Worm (Caenorhabditis elegans): ENCODE results near the gene mfsd-6.

mfsd-6 gene

DNA sequence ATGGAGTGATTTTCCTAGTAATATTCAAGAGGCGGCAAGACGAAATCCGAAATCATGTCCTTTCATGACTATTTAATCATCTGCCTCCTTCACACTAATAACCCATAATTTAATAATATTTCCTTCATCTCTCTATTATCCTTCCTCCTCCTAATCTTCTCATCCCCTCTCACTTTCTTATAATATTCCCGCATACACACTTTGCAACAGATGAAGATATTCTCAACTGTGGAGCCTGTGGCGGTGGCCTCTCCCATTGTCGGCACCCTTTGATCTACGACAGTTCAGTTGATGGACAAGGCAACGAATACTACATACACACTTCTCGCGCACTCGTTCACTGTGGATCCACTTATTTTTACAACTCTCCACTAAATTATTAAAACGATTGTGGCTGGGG lies 20.6 kb downstream of the mfsd-6 start:
- TF ChIP-seq tbx-9 (tag; optimal IDR thresholded peaks at IDR 0.05; ENCODE audit: borderline replicate concordance) (no peak), nfya-1 (tag; optimal IDR thresholded peaks at IDR 0.05; ENCODE audit: borderline replicate concordance, insufficient read depth) (no peak), dox-1 (GFP tag; IDR thresholded peaks at IDR 0.05) (no peak), madf-3 (GFP tag; IDR thresholded peaks at IDR 0.05) (no peak), ceh-58 (GFP tag; IDR thresholded peaks at IDR 0.05) (no peak), F33H1.4 (GFP tag; IDR thresholded peaks at IDR 0.05) (no peak), die-1 (tag; optimal IDR thresholded peaks at IDR 0.05) (no peak), aptf-2 (GFP tag; conservative IDR thresholded peaks at IDR 0.05) (no peak), nhr-90 (tag; optimal IDR thresholded peaks at IDR 0.05) (no peak), F55B11.4 (tag; optimal IDR thresholded peaks at IDR 0.05; ENCODE audit: borderline replicate concordance, insufficient read depth) (no peak)

ce11 chrIII:7557930-7558470 lies 21.2 kb downstream of the mfsd-6 start:
- TF ChIP-seq F22D6.2 (tag; optimal IDR thresholded peaks at IDR 0.05) (no peak), nfyb-1 (GFP tag; IDR thresholded peaks at IDR 0.05) (no peak), hlh-12 (tag; optimal IDR thresholded peaks at IDR 0.05) (no peak), rpc-1 (optimal IDR thresholded peaks at IDR 0.05) (no peak), rpc-1 (tag; optimal IDR thresholded peaks at IDR 0.05) (no peak), attf-5 (GFP tag; optimal IDR thresholded peaks at IDR 0.05) (no peak), ama-1 (optimal IDR thresholded peaks at IDR 0.05) (no peak), ama-1 (GFP tag; optimal IDR thresholded peaks at IDR 0.05) (no peak), Y53G8AR.9 (GFP tag; conservative IDR thresholded peaks at IDR 0.05) (no peak), efl-1 (GFP tag; optimal IDR thresholded peaks at IDR 0.05) (no peak), ceh-79 (tag; optimal IDR thresholded peaks at IDR 0.05) (no peak), ztf-26 (tag; optimal IDR thresholded peaks at IDR 0.05) (no peak), unc-62 (GFP tag; optimal IDR thresholded peaks at IDR 0.05) (no peak), attf-3 (GFP tag; conservative IDR thresholded peaks at IDR 0.05) (no peak), mel-28 (tag; optimal IDR thresholded peaks at IDR 0.05; ENCODE audit: borderline replicate concordance) (no peak), C17E4.6 (GFP tag; IDR thresholded peaks at IDR 0.05) (no peak), sea-2 (GFP tag; IDR thresholded peaks at IDR 0.05) (no peak)

- TF ChIP-seq nfya-2 (GFP tag; IDR thresholded peaks at IDR 0.05) (no peak), Y67H2A.10 (GFP tag; conservative IDR thresholded peaks at IDR 0.05) (no peak), D2030.7 (GFP tag; IDR thresholded peaks at IDR 0.05) (no peak), repo-1 (tag; optimal IDR thresholded peaks at IDR 0.05) (no peak), K12H6.12 (tag; optimal IDR thresholded peaks at IDR 0.05) (no peak)
Measured at ce11 chrIII:7555360-7555759, 23.9 kb downstream of the mfsd-6 start, which contains the start of gene ceh-13. Gene ceh-13 (plus strand): TSS chrIII:7555660.

DNA sequence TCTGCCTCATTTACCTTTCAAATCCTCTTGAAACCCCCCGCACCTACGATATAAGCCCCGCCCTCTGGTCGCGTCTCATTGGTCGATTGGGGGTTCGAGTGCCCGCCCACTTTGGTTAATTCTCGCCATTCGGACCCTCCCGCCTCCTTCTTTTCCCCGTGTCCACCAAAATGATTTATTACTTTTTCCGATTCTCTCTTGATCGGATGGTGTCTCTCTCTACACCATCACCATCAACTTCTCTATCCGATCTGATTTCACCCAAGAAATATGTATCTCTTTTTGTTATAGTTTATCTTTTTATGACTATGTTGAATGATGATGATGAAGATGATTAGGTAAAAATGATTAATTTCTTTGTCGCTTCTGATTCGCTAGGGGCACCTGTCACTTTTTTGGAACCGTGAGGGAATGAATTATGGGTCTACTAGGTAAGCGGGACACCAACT lies 24.5 kb downstream of the mfsd-6 start:
- peak; percentile 84 for TF ChIP-seq nfyb-1 (GFP tag; IDR thresholded peaks at IDR 0.05)
- no peak for TF ChIP-seq F57A8.1 (GFP tag; optimal IDR thresholded peaks at IDR 0.05)

DNA sequence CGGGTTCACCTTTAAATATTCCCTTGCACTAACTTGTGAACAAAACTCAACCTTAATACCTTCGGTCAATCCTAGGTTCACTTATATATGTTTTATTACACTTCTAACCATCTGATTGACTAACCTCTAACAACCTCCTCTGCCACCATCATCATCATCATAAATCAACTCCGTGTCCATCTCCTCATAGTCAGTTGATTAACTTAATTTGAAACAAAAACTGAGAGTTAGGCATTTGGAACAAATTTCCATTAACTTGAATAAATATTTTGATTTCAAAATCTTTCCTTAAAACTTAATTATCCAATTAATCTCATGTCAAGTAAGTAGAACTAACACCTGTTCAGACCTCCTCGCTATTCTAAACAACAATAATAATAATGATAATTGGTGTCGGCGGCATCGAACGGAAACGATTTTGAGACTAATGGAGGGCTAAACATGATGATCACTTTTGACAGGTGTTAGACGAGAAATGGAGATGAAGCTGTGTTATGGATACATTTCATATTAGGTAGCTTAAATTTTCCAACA lies 25.5 kb downstream of the mfsd-6 start:
- TF ChIP-seq bed-1 (GFP tag; IDR thresholded peaks at IDR 0.05) (no peak), efl-1 (GFP tag; optimal IDR thresholded peaks at IDR 0.05) (no peak), ama-1 (optimal IDR thresholded peaks at IDR 0.05) (no peak), ama-1 (GFP tag; optimal IDR thresholded peaks at IDR 0.05) (no peak), atf-7 (tag; optimal IDR thresholded peaks at IDR 0.05) (no peak), mel-28 (tag; optimal IDR thresholded peaks at IDR 0.05; ENCODE audit: borderline replicate concordance) (no peak), ekl-4 (GFP tag; IDR thresholded peaks at IDR 0.05) (no peak), lin-26 (GFP tag; IDR thresholded peaks at IDR 0.05) (no peak), nhr-80 (tag; optimal IDR thresholded peaks at IDR 0.05) (no peak), hmg-20 (GFP tag; IDR thresholded peaks at IDR 0.05) (no peak), ztf-28 (GFP tag; IDR thresholded peaks at IDR 0.05) (no peak), athp-1 (tag; optimal IDR thresholded peaks at IDR 0.05) (no peak), egrh-3 (GFP tag; IDR thresholded peaks at IDR 0.05) (no peak), dpl-1 (GFP tag; optimal IDR thresholded peaks at IDR 0.05) (no peak), ZK185.1 (tag; optimal IDR thresholded peaks at IDR 0.05; ENCODE audit: poor library complexity, severe bottlenecking) (no peak), Y95B8A.8 (GFP tag; IDR thresholded peaks at IDR 0.05) (no peak)

Measured in whole organism, young adult.